Worm (Caenorhabditis elegans) whole organism, L1 larva: ENCODE data around the gene F09F9.3.

Source experiments
- ama-1 ChIP-seq: fragments of 150-350 bp; optimal IDR thresholded peaks from 2 replicates; lab custom pipeline; 2014
- blmp-1 ChIP-seq: fragments of 150-350 bp; optimal IDR thresholded peaks from 2 replicates; lab custom pipeline; 2014; ENCODE audit warnings: missing biosample characterization, missing genetic modification characterization
- dpl-1 ChIP-seq, 3 experiments: fragments of 150-350 bp in 2 of 3; sonication (generic microtip) in 1 of 3; optimal IDR thresholded peaks; 2 replicates each; lab custom pipeline; 2014 to 2017; ENCODE audit warnings: missing biosample characterization in 3 of 3, missing genetic modification characterization in 3 of 3, missing genetic modification reagents in 3 of 3
- egl-27 ChIP-seq, 2 experiments: fragments of 150-350 bp in 1 of 2; sonication (generic microtip); optimal IDR thresholded peaks; 3 replicates each; lab custom pipeline; 2017 to 2018; ENCODE audit warnings: missing biosample characterization in 2 of 2, missing genetic modification characterization in 2 of 2, missing genetic modification reagents in 2 of 2
- fkh-10 ChIP-seq: sonication (generic microtip); optimal IDR thresholded peaks from 2 replicates; lab custom pipeline; 2017; ENCODE audit warnings: missing biosample characterization, missing genetic modification reagents, missing genetic modification characterization
- lin-15B ChIP-seq: fragments of 150-350 bp; sonication (generic microtip); optimal IDR thresholded peaks from 3 replicates; lab custom pipeline; 2014; ENCODE audit warnings: missing biosample characterization, missing genetic modification characterization
- lin-39 ChIP-seq: fragments of 150-350 bp; optimal IDR thresholded peaks from 2 replicates; lab custom pipeline; 2014; ENCODE audit warnings: missing biosample characterization, missing genetic modification reagents, missing genetic modification characterization
- lsy-2 ChIP-seq, 2 experiments: fragments of 150-350 bp; optimal IDR thresholded peaks; 2 replicates each; lab custom pipeline; 2014; ENCODE audit warnings: missing biosample characterization in 2 of 2, missing genetic modification characterization in 2 of 2
- nhr-237 ChIP-seq: fragments of 150-350 bp; optimal IDR thresholded peaks from 2 replicates; lab custom pipeline; 2014; ENCODE audit warnings: missing biosample characterization, missing genetic modification characterization
- nhr-77 ChIP-seq: fragments of 150-350 bp; optimal IDR thresholded peaks from 2 replicates; lab custom pipeline; 2014; ENCODE audit warnings: missing biosample characterization, missing genetic modification characterization
- nhr-90 ChIP-seq: sonication (generic microtip); optimal IDR thresholded peaks from 2 replicates; lab custom pipeline; 2016; ENCODE audit warnings: mild to moderate bottlenecking, missing genetic modification characterization, missing compliant biosample characterization; ENCODE audit not compliant: poor library complexity
- pag-3 ChIP-seq: sonication (generic microtip); optimal IDR thresholded peaks from 2 replicates; lab custom pipeline; 2017; ENCODE audit warnings: missing genetic modification characterization, mild to moderate bottlenecking, missing compliant biosample characterization, antibody characterized with exemption, borderline replicate concordance; ENCODE audit not compliant: insufficient read depth
- snpc-4 ChIP-seq: fragments of 150-350 bp; optimal IDR thresholded peaks from 2 replicates; lab custom pipeline; 2014; ENCODE audit warnings: missing biosample characterization, missing genetic modification characterization
- sox-4 ChIP-seq: sonication (generic microtip); optimal IDR thresholded peaks from 2 replicates; lab custom pipeline; 2016; ENCODE audit warnings: missing genetic modification characterization, missing compliant biosample characterization

- no peak for TF ChIP-seq nhr-237 (tag; lab: Kevin White, UChicago)
- TF ChIP-seq nhr-77 (tag; lab: Kevin White, UChicago) = no peak
- TF ChIP-seq egl-27 (tag; optimal IDR thresholded peaks at IDR 0.05; lab: Kevin White, UChicago) = no peak
- no peak for TF ChIP-seq lin-39 (tag; lab: Kevin White, UChicago)
- no peak for TF ChIP-seq fkh-10 (GFP tag; lab: Kevin White, UChicago)
- TF ChIP-seq dpl-1 (GFP tag; optimal IDR thresholded peaks at IDR 0.05; lab: Kevin White, UChicago) = no peak
- no peak for TF ChIP-seq pag-3 (tag; lab: Kevin White, UChicago)
- no peak for TF ChIP-seq snpc-4 (tag; lab: Kevin White, UChicago)
- TF ChIP-seq lin-15B (tag; lab: Kevin White, UChicago) = no peak
- no peak for TF ChIP-seq nhr-90 (tag; lab: Kevin White, UChicago)
- no peak for TF ChIP-seq sox-4 (tag; lab: Kevin White, UChicago)
- no peak for TF ChIP-seq lsy-2 (tag; optimal IDR thresholded peaks at IDR 0.05; lab: Kevin White, UChicago)
- TF ChIP-seq ama-1 (lab: Kevin White, UChicago) = no peak
- no peak for TF ChIP-seq blmp-1
These were observed 42.6 kb upstream of the F09F9.3 start, which contains the start of gene ZK470.1 for ce11 chrX:4163391-4163790.
